Fruit fly (Drosophila melanogaster) whole organism, embryonic: ENCODE data around the gene CG14085.
A peak's percentile ranks its signal among the peaks of the same experiment; 100 is the strongest.

Source experiments
- Adf1 ChIP-seq: fragments of 200-800 bp; sonication (Bioruptor generic); IDR thresholded peaks from 2 replicates; pipeline ENCODE4 v1.3.6; 2022; ENCODE audit warnings: missing biosample characterization, missing genetic modification characterization
- BEAF-32 ChIP-seq: fragments of 200-800 bp; sonication (Bioruptor generic); optimal IDR thresholded peaks from 3 replicates; lab custom pipeline; 2017; ENCODE audit warnings: missing biosample characterization, missing genetic modification characterization, mild to moderate bottlenecking, moderate library complexity, missing genetic modification reagents
- Blimp-1 ChIP-seq: fragments of 200-800 bp; sonication (Bioruptor generic); optimal IDR thresholded peaks from 3 replicates; lab custom pipeline; 2018; ENCODE audit warnings: missing biosample characterization, missing genetic modification characterization, mild to moderate bottlenecking, moderate library complexity, missing genetic modification reagents
- BtbVII ChIP-seq: fragments of 200-800 bp; sonication (Bioruptor generic); optimal IDR thresholded peaks from 3 replicates; lab custom pipeline; 2017; ENCODE audit warnings: missing biosample characterization, mild to moderate bottlenecking, missing genetic modification characterization
- CG11696 ChIP-seq: fragments of 200-800 bp; sonication (Bioruptor generic); IDR thresholded peaks from 2 replicates; pipeline ENCODE4 v1.3.6; 2022; ENCODE audit warnings: missing biosample characterization, missing genetic modification characterization
- CG11723 ChIP-seq: fragments of 200-800 bp; sonication (Bioruptor generic); optimal IDR thresholded peaks from 2 replicates; lab custom pipeline; 2017; ENCODE audit warnings: missing biosample characterization, mild to moderate bottlenecking, missing genetic modification characterization
- CG12104 ChIP-seq: fragments of 200-800 bp; sonication (Bioruptor generic); optimal IDR thresholded peaks from 3 replicates; lab custom pipeline; 2016; ENCODE audit warnings: missing biosample characterization, missing genetic modification characterization
- CG13123 ChIP-seq: fragments of 200-800 bp; sonication (Bioruptor generic); optimal IDR thresholded peaks from 2 replicates; lab custom pipeline; 2016; ENCODE audit warnings: missing biosample characterization, missing genetic modification characterization
- CG13287 ChIP-seq: fragments of 200-800 bp; sonication (Bioruptor generic); IDR thresholded peaks from 2 replicates; pipeline ENCODE4 v1.3.6; 2022; ENCODE audit warnings: missing biosample characterization, missing genetic modification characterization; ENCODE audit not compliant: partially characterized antibody
- CG14014 ChIP-seq: fragments of 200-800 bp; sonication (Bioruptor generic); IDR thresholded peaks from 2 replicates; pipeline ENCODE4 v1.3.6; 2022; ENCODE audit warnings: missing biosample characterization, missing genetic modification characterization
- CG15479 ChIP-seq: fragments of 200-800 bp; sonication (Bioruptor generic); optimal IDR thresholded peaks from 3 replicates; lab custom pipeline; 2019; ENCODE audit warnings: missing biosample characterization, mild to moderate bottlenecking, missing genetic modification characterization, moderate library complexity
- CG1602 ChIP-seq: fragments of 200-800 bp; sonication (Bioruptor generic); optimal IDR thresholded peaks from 3 replicates; lab custom pipeline; 2016; ENCODE audit warnings: missing biosample characterization, missing genetic modification characterization
- CG16813 ChIP-seq: fragments of 200-800 bp; sonication (Bioruptor generic); IDR thresholded peaks from 3 replicates; pipeline ENCODE4 v1.3.6; 2022; ENCODE audit warnings: missing biosample characterization, missing genetic modification characterization; ENCODE audit not compliant: partially characterized antibody
- CG17328 ChIP-seq: fragments of 200-800 bp; sonication (Bioruptor generic); IDR thresholded peaks from 2 replicates; pipeline ENCODE4 v1.3.6; 2022; ENCODE audit warnings: missing biosample characterization, missing genetic modification characterization
- CG2199 ChIP-seq: fragments of 200-800 bp; sonication (Bioruptor generic); IDR thresholded peaks from 3 replicates; pipeline ENCODE4 v1.3.6; 2022; ENCODE audit warnings: missing biosample characterization, missing genetic modification characterization
- CG3847 ChIP-seq: fragments of 200-800 bp; sonication (Bioruptor generic); IDR thresholded peaks from 2 replicates; pipeline ENCODE4 v1.3.6; 2022; ENCODE audit warnings: missing biosample characterization, missing genetic modification characterization
- CG4404 ChIP-seq: fragments of 200-800 bp; sonication (Bioruptor generic); IDR thresholded peaks from 2 replicates; pipeline ENCODE4 v1.3.6; 2022; ENCODE audit warnings: missing biosample characterization, missing genetic modification characterization
- CG4820 ChIP-seq: fragments of 200-800 bp; sonication (Bioruptor generic); optimal IDR thresholded peaks from 3 replicates; lab custom pipeline; 2016; ENCODE audit warnings: missing biosample characterization, missing genetic modification characterization
- CG5180 ChIP-seq: fragments of 200-800 bp; sonication (Bioruptor generic); optimal IDR thresholded peaks from 3 replicates; lab custom pipeline; 2017; ENCODE audit warnings: missing biosample characterization, missing genetic modification characterization, mild to moderate bottlenecking, moderate library complexity, missing genetic modification reagents
- CG5953 ChIP-seq: fragments of 200-800 bp; sonication (Bioruptor generic); IDR thresholded peaks from 2 replicates; pipeline ENCODE4 v1.3.6; 2022; ENCODE audit warnings: missing biosample characterization, missing genetic modification characterization
- CG6813 ChIP-seq: fragments of 200-800 bp; sonication (Bioruptor generic); optimal IDR thresholded peaks from 2 replicates; lab custom pipeline; 2017; ENCODE audit warnings: missing biosample characterization, missing genetic modification characterization, mild to moderate bottlenecking, moderate library complexity, missing genetic modification reagents
- CG7357 ChIP-seq: fragments of 200-800 bp; sonication (Bioruptor generic); IDR thresholded peaks from 3 replicates; pipeline ENCODE4 v1.3.6; 2022; ENCODE audit warnings: missing biosample characterization, missing genetic modification characterization
- CG7928 ChIP-seq: fragments of 200-800 bp; sonication (Bioruptor generic); optimal IDR thresholded peaks from 2 replicates; lab custom pipeline; 2017; ENCODE audit warnings: missing biosample characterization, mild to moderate bottlenecking, missing genetic modification characterization
- CG9215 ChIP-seq: fragments of 200-800 bp; sonication (Bioruptor generic); IDR thresholded peaks from 2 replicates; pipeline ENCODE4 v1.3.6; 2022; ENCODE audit warnings: missing biosample characterization, missing genetic modification characterization
- CoRest ChIP-seq: fragments of 200-800 bp; sonication (Bioruptor generic); optimal IDR thresholded peaks from 3 replicates; lab custom pipeline; 2018; ENCODE audit warnings: missing biosample characterization, mild to moderate bottlenecking, missing genetic modification characterization, moderate library complexity
- D19B ChIP-seq: fragments of 200-800 bp; sonication (Bioruptor generic); optimal IDR thresholded peaks from 2 replicates; lab custom pipeline; 2017; ENCODE audit warnings: missing biosample characterization, mild to moderate bottlenecking, missing genetic modification characterization
- ERR ChIP-seq: fragments of 200-800 bp; sonication (Bioruptor generic); optimal IDR thresholded peaks from 2 replicates; lab custom pipeline; 2016; ENCODE audit warnings: missing biosample characterization, missing genetic modification characterization
- Eip74EF ChIP-seq, 2 experiments: fragments of 200-800 bp in 1 of 2; fragments of >200 bp in 1 of 2; sonication (Bioruptor generic) in 1 of 2; optimal IDR thresholded peaks; 2 replicates each; lab custom pipeline; 2017 to 2019; ENCODE audit warnings: missing biosample characterization in 2 of 2, missing genetic modification characterization in 2 of 2, mild to moderate bottlenecking in 1 of 2, moderate library complexity in 1 of 2
- GATAe ChIP-seq: fragments of 200-800 bp; sonication (Bioruptor generic); conservative IDR thresholded peaks from 2 replicates; pipeline ENCODE4 v1.3.6; 2022; ENCODE audit warnings: missing biosample characterization, missing genetic modification characterization
- H2.0 ChIP-seq: fragments of 200-800 bp; sonication (Bioruptor generic); IDR thresholded peaks from 2 replicates; pipeline ENCODE4 v1.3.6; 2022; ENCODE audit warnings: missing biosample characterization, missing genetic modification characterization
- HHEX ChIP-seq: fragments of 200-800 bp; sonication (Bioruptor generic); optimal IDR thresholded peaks from 3 replicates; lab custom pipeline; 2017; ENCODE audit warnings: missing biosample characterization, mild to moderate bottlenecking, missing genetic modification characterization, missing genetic modification reagents
- Jarid2 ChIP-seq: fragments of 200-800 bp; sonication (Bioruptor generic); optimal IDR thresholded peaks from 3 replicates; lab custom pipeline; 2017; ENCODE audit warnings: mild to moderate bottlenecking, missing biosample characterization, missing genetic modification reagents, missing genetic modification characterization
- Lhr ChIP-seq: fragments of 200-800 bp; sonication (Bioruptor generic); optimal IDR thresholded peaks from 3 replicates; lab custom pipeline; 2017; ENCODE audit warnings: mild to moderate bottlenecking, missing biosample characterization, missing genetic modification reagents, missing genetic modification characterization
- Myb ChIP-seq: fragments of 200-800 bp; sonication (Bioruptor generic); optimal IDR thresholded peaks from 2 replicates; lab custom pipeline; 2016; ENCODE audit warnings: missing biosample characterization, missing genetic modification characterization
- ac ChIP-seq: fragments of 200-800 bp; sonication (Bioruptor generic); optimal IDR thresholded peaks from 3 replicates; lab custom pipeline; 2017; ENCODE audit warnings: missing biosample characterization, mild to moderate bottlenecking, missing genetic modification characterization
- chif ChIP-seq, 2 experiments: fragments of 200-800 bp; sonication (Bioruptor generic); optimal IDR thresholded peaks; 3 replicates each; lab custom pipeline; 2016; ENCODE audit warnings: missing biosample characterization in 2 of 2, missing genetic modification characterization in 2 of 2
- corto ChIP-seq: fragments of 200-800 bp; sonication (Bioruptor generic); optimal IDR thresholded peaks from 2 replicates; lab custom pipeline; 2016; ENCODE audit warnings: missing biosample characterization, mild to moderate bottlenecking, missing genetic modification characterization, moderate library complexity
- croc ChIP-seq: fragments of 200-800 bp; sonication (Bioruptor generic); conservative IDR thresholded peaks from 3 replicates; pipeline ENCODE4 v1.3.6; 2022; ENCODE audit warnings: missing biosample characterization, missing genetic modification characterization
- crol ChIP-seq: fragments of 200-800 bp; sonication (Bioruptor generic); IDR thresholded peaks from 2 replicates; pipeline ENCODE4 v1.3.6; 2022; ENCODE audit warnings: missing biosample characterization, missing genetic modification characterization
- dimm ChIP-seq: fragments of 200-800 bp; sonication (Bioruptor generic); IDR thresholded peaks from 2 replicates; pipeline ENCODE4 v1.3.6; 2022; ENCODE audit warnings: missing biosample characterization, missing genetic modification characterization
- en ChIP-seq: fragments of 200-800 bp; sonication (Bioruptor generic); optimal IDR thresholded peaks from 2 replicates; lab custom pipeline; 2016; ENCODE audit warnings: missing biosample characterization, missing genetic modification characterization
- esg ChIP-seq: fragments of 200-800 bp; sonication (Bioruptor generic); conservative IDR thresholded peaks from 2 replicates; pipeline ENCODE4 v1.3.6; 2022; ENCODE audit warnings: missing biosample characterization, missing genetic modification characterization
- fd64A ChIP-seq: fragments of 200-800 bp; sonication (Bioruptor generic); optimal IDR thresholded peaks from 3 replicates; lab custom pipeline; 2018; ENCODE audit warnings: missing biosample characterization, mild to moderate bottlenecking, missing genetic modification characterization
- fd96Cb ChIP-seq: fragments of 200-800 bp; sonication (Bioruptor generic); optimal IDR thresholded peaks from 2 replicates; lab custom pipeline; 2018; ENCODE audit warnings: missing biosample characterization, mild to moderate bottlenecking, missing genetic modification characterization, moderate library complexity
- ind ChIP-seq: fragments of 200-800 bp; sonication (Bioruptor generic); optimal IDR thresholded peaks from 3 replicates; lab custom pipeline; 2016; ENCODE audit warnings: missing biosample characterization, missing genetic modification characterization
- jing ChIP-seq: fragments of 200-800 bp; sonication (Bioruptor generic); optimal IDR thresholded peaks from 2 replicates; lab custom pipeline; 2018; ENCODE audit warnings: missing biosample characterization, mild to moderate bottlenecking, missing genetic modification characterization
- mirr ChIP-seq: fragments of 200-800 bp; sonication (Bioruptor generic); optimal IDR thresholded peaks from 3 replicates; lab custom pipeline; 2018; ENCODE audit warnings: missing biosample characterization, mild to moderate bottlenecking, missing genetic modification characterization
- oc ChIP-seq: fragments of 200-800 bp; sonication (Bioruptor generic); optimal IDR thresholded peaks from 2 replicates; lab custom pipeline; 2018; ENCODE audit warnings: missing biosample characterization, mild to moderate bottlenecking, missing genetic modification characterization, moderate library complexity
- pfk ChIP-seq: fragments of 200-800 bp; sonication (Bioruptor generic); optimal IDR thresholded peaks from 2 replicates; lab custom pipeline; 2018; ENCODE audit warnings: missing biosample characterization, mild to moderate bottlenecking, missing genetic modification characterization, moderate library complexity
- pnt ChIP-seq: fragments of 200-800 bp; sonication (Bioruptor generic); optimal IDR thresholded peaks from 3 replicates; lab custom pipeline; 2016; ENCODE audit warnings: missing biosample characterization, missing genetic modification characterization
- scrt ChIP-seq: fragments of 200-800 bp; sonication (Bioruptor generic); optimal IDR thresholded peaks from 2 replicates; lab custom pipeline; 2018; ENCODE audit warnings: missing biosample characterization, mild to moderate bottlenecking, missing genetic modification characterization, moderate library complexity

The CG14085 gene

dm6 chr3L:19264141-19264487 is 5.0 kb upstream of the CG14085 start, which contains the start of gene Max (continued):
- peak; percentile 45 for TF ChIP-seq CG6813 (GFP tag; lab: Kevin White, UChicago)
- no peak for TF ChIP-seq ERR (GFP tag; lab: Kevin White, UChicago)
- TF ChIP-seq CG4820 (GFP tag; lab: Kevin White, UChicago): peak; percentile 13
- TF ChIP-seq Lhr (GFP tag; lab: Kevin White, UChicago): peak; percentile 22
- TF ChIP-seq CG15479 (GFP tag; lab: Kevin White, UChicago): no peak
- TF ChIP-seq CG12104: peak; percentile 63
- peak; percentile 44 for TF ChIP-seq CG1602
- TF ChIP-seq oc (tag; lab: Kevin White, UChicago): peak; percentile 17
- TF ChIP-seq Adf1 (GFP tag; lab: Robert Waterston, UW): peak; percentile 44; the same call in 1 of the 2 replicates
- peak; percentile 34 for TF ChIP-seq CG9215 (GFP tag; lab: Robert Waterston, UW)
- TF ChIP-seq CG11723 (GFP tag; lab: Kevin White, UChicago): peak; percentile 51
- TF ChIP-seq BEAF-32 (GFP tag; lab: Kevin White, UChicago): peak; percentile 42
- TF ChIP-seq CG2199 (GFP tag; lab: Robert Waterston, UW): no peak
- TF ChIP-seq CG13287 (GFP tag; lab: Robert Waterston, UW): no peak; the same call in 1 of the 2 replicates
- no peak for TF ChIP-seq jing (GFP tag; lab: Kevin White, UChicago)
- TF ChIP-seq scrt: peak; percentile 58
- peak; percentile 29 for TF ChIP-seq D19B (GFP tag; lab: Kevin White, UChicago)
- peak; percentile 39 for TF ChIP-seq HHEX (GFP tag; lab: Kevin White, UChicago)
- TF ChIP-seq CG11696 (GFP tag; lab: Robert Waterston, UW): peak; percentile 65
- TF ChIP-seq mirr: peak; percentile 58
- TF ChIP-seq Eip74EF (GFP tag; optimal IDR thresholded peaks at IDR 0.05; lab: Kevin White, UChicago): no peak
- no peak for TF ChIP-seq CG16813 (GFP tag; lab: Robert Waterston, UW)
- TF ChIP-seq H2.0 (GFP tag; lab: Robert Waterston, UW): peak; percentile 80
- peak; percentile 56 for TF ChIP-seq fd96Cb (tag; lab: Kevin White, UChicago)
- peak; percentile 71 for TF ChIP-seq BtbVII (GFP tag; lab: Kevin White, UChicago)
- TF ChIP-seq crol: no peak
- TF ChIP-seq CG14014 (GFP tag; lab: Robert Waterston, UW): peak; percentile 70
- TF ChIP-seq CG7357 (GFP tag; lab: Robert Waterston, UW): peak; percentile 40; the same call in 1 of the 3 replicates
- TF ChIP-seq ind (GFP tag; lab: Kevin White, UChicago): peak; percentile 63
- TF ChIP-seq CG13123 (GFP tag; lab: Kevin White, UChicago): peak; percentile 52
- TF ChIP-seq pnt (GFP tag; lab: Kevin White, UChicago): peak; percentile 33
- no peak for TF ChIP-seq CG7928 (GFP tag; lab: Kevin White, UChicago)
- no peak for TF ChIP-seq en (GFP tag; lab: Kevin White, UChicago)
- peak; percentile 79 for TF ChIP-seq CG3847 (GFP tag; lab: Robert Waterston, UW)
- no peak for TF ChIP-seq pfk
- no peak for TF ChIP-seq ac (GFP tag; lab: Kevin White, UChicago)
- peak; percentile 83 for TF ChIP-seq CoRest
- TF ChIP-seq Myb (GFP tag; lab: Kevin White, UChicago): no peak
- no peak for TF ChIP-seq dimm (GFP tag; lab: Robert Waterston, UW)
- no peak for TF ChIP-seq fd64A
- no peak for TF ChIP-seq GATAe
- TF ChIP-seq CG17328: peak; percentile 76
- TF ChIP-seq CG5953 (GFP tag; lab: Robert Waterston, UW): no peak
- TF ChIP-seq corto (GFP tag; lab: Kevin White, UChicago): no peak
- peak in 1 of 2 experiments; percentile 5 for TF ChIP-seq chif (GFP tag; optimal IDR thresholded peaks at IDR 0.05; lab: Kevin White, UChicago)
- peak; percentile 45 for TF ChIP-seq esg
- no peak for TF ChIP-seq croc
- no peak for TF ChIP-seq CG5180 (GFP tag; lab: Kevin White, UChicago)
- no peak; the same call in 1 of the 2 replicates for TF ChIP-seq CG4404 (GFP tag; lab: Robert Waterston, UW)
- peak; percentile 70 for TF ChIP-seq Blimp-1 (GFP tag; lab: Kevin White, UChicago)
- TF ChIP-seq Jarid2 (GFP tag; lab: Kevin White, UChicago): no peak
